Worm (Caenorhabditis elegans) whole organism, L1 larva: Measurements from ENCODE around the gene rpl-5.

Experiments used
- C04F5.9 ChIP-seq: sonication (generic microtip); optimal IDR thresholded peaks from 2 replicates; lab custom pipeline; 2016; ENCODE audit warnings: missing genetic modification characterization, missing compliant biosample characterization
- C16A3.4 ChIP-seq: fragments of 150-350 bp; optimal IDR thresholded peaks from 2 replicates; lab custom pipeline; 2014; ENCODE audit warnings: missing biosample characterization, missing genetic modification characterization
- C34B4.2 ChIP-seq: sonication (generic microtip); optimal IDR thresholded peaks from 2 replicates; lab custom pipeline; 2017; ENCODE audit warnings: mild to moderate bottlenecking, missing genetic modification characterization, missing compliant biosample characterization
- alr-1 ChIP-seq: fragments of 200-800 bp; sonication (Bioruptor generic); optimal IDR thresholded peaks from 2 replicates; lab custom pipeline; 2018; ENCODE audit warnings: borderline replicate concordance, mild to moderate bottlenecking, missing genetic modification characterization, missing compliant biosample characterization
- aly-2 ChIP-seq: fragments of 150-350 bp; optimal IDR thresholded peaks from 2 replicates; lab custom pipeline; 2014; ENCODE audit warnings: missing biosample characterization, missing genetic modification characterization
- ama-1 ChIP-seq: fragments of 150-350 bp; optimal IDR thresholded peaks from 2 replicates; lab custom pipeline; 2014
- blmp-1 ChIP-seq: fragments of 150-350 bp; optimal IDR thresholded peaks from 2 replicates; lab custom pipeline; 2014; ENCODE audit warnings: missing biosample characterization, missing genetic modification characterization
- ceh-90 ChIP-seq: sonication (generic microtip); optimal IDR thresholded peaks from 2 replicates; lab custom pipeline; 2016; ENCODE audit warnings: missing genetic modification characterization, missing compliant biosample characterization
- egl-13 ChIP-seq: sonication (generic microtip); optimal IDR thresholded peaks from 2 replicates; lab custom pipeline; 2016; ENCODE audit warnings: missing genotype, missing genetic modification reagents, missing genetic modification characterization, missing compliant biosample characterization
- egl-27 ChIP-seq, 2 experiments: fragments of 150-350 bp in 1 of 2; sonication (generic microtip); optimal IDR thresholded peaks; 3 replicates each; lab custom pipeline; 2017 to 2018; ENCODE audit warnings: missing biosample characterization in 2 of 2, missing genetic modification characterization in 2 of 2, missing genetic modification reagents in 2 of 2
- elt-2 ChIP-seq: sonication (generic microtip); optimal IDR thresholded peaks from 2 replicates; lab custom pipeline; 2016; ENCODE audit warnings: missing genetic modification characterization, mild to moderate bottlenecking, inconsistent platforms, missing compliant biosample characterization, missing genetic modification reagents
- fos-1 ChIP-seq: fragments of 150-350 bp; optimal IDR thresholded peaks from 2 replicates; lab custom pipeline; 2014; ENCODE audit warnings: missing biosample characterization, missing genetic modification characterization
- grh-1 ChIP-seq: fragments of 200-800 bp; sonication (Bioruptor generic); IDR thresholded peaks from 2 replicates; pipeline ENCODE4 v1.3.6; 2022; ENCODE audit warnings: missing genetic modification reagents, missing genetic modification characterization, missing compliant biosample characterization
- irx-1 ChIP-seq: sonication (generic microtip); optimal IDR thresholded peaks from 2 replicates; lab custom pipeline; 2016; ENCODE audit warnings: missing genetic modification characterization, missing compliant biosample characterization
- lin-14 ChIP-seq: fragments of 200-800 bp; sonication (Bioruptor generic); optimal IDR thresholded peaks from 2 replicates; lab custom pipeline; 2018; ENCODE audit warnings: mild to moderate bottlenecking, missing genetic modification characterization, moderate library complexity, missing compliant biosample characterization
- lin-15B ChIP-seq: fragments of 150-350 bp; sonication (generic microtip); optimal IDR thresholded peaks from 3 replicates; lab custom pipeline; 2014; ENCODE audit warnings: missing biosample characterization, missing genetic modification characterization
- lin-35 ChIP-seq, 2 experiments: fragments of 150-350 bp; optimal IDR thresholded peaks; 2 replicates each; lab custom pipeline; 2014; ENCODE audit warnings: missing biosample characterization in 2 of 2, missing genetic modification characterization in 2 of 2, missing genetic modification reagents in 2 of 2
- lin-39 ChIP-seq: fragments of 150-350 bp; optimal IDR thresholded peaks from 2 replicates; lab custom pipeline; 2014; ENCODE audit warnings: missing biosample characterization, missing genetic modification reagents, missing genetic modification characterization
- lir-3 ChIP-seq: sonication (generic microtip); optimal IDR thresholded peaks from 2 replicates; lab custom pipeline; 2016; ENCODE audit warnings: mild to moderate bottlenecking, missing genetic modification characterization, moderate library complexity, missing compliant biosample characterization; ENCODE audit not compliant: poor library complexity
- lsy-2 ChIP-seq, 2 experiments: fragments of 150-350 bp; optimal IDR thresholded peaks; 2 replicates each; lab custom pipeline; 2014; ENCODE audit warnings: missing biosample characterization in 2 of 2, missing genetic modification characterization in 2 of 2
- mef-2 ChIP-seq: fragments of 150-350 bp; optimal IDR thresholded peaks from 2 replicates; lab custom pipeline; 2014; ENCODE audit warnings: missing biosample characterization, missing genetic modification characterization
- mep-1 ChIP-seq: fragments of 150-350 bp; optimal IDR thresholded peaks from 2 replicates; lab custom pipeline; 2014; ENCODE audit warnings: missing biosample characterization, missing genetic modification characterization
- nhr-12 ChIP-seq: sonication (generic microtip); optimal IDR thresholded peaks from 2 replicates; lab custom pipeline; 2017; ENCODE audit warnings: missing biosample characterization, missing genetic modification characterization
- nhr-47 ChIP-seq: sonication (generic microtip); optimal IDR thresholded peaks from 2 replicates; lab custom pipeline; 2016; ENCODE audit warnings: mild to moderate bottlenecking, missing genetic modification characterization, moderate library complexity, missing compliant biosample characterization
- nhr-71 ChIP-seq: sonication (generic microtip); optimal IDR thresholded peaks from 2 replicates; lab custom pipeline; 2016; ENCODE audit warnings: mild to moderate bottlenecking, missing genetic modification characterization, moderate library complexity, missing compliant biosample characterization
- nhr-76 ChIP-seq: sonication (generic microtip); optimal IDR thresholded peaks from 2 replicates; lab custom pipeline; 2017; ENCODE audit warnings: missing biosample characterization, missing genetic modification characterization
- nhr-90 ChIP-seq: sonication (generic microtip); optimal IDR thresholded peaks from 2 replicates; lab custom pipeline; 2016; ENCODE audit warnings: mild to moderate bottlenecking, missing genetic modification characterization, missing compliant biosample characterization; ENCODE audit not compliant: poor library complexity
- pag-3 ChIP-seq: sonication (generic microtip); optimal IDR thresholded peaks from 2 replicates; lab custom pipeline; 2017; ENCODE audit warnings: missing genetic modification characterization, mild to moderate bottlenecking, missing compliant biosample characterization, antibody characterized with exemption, borderline replicate concordance; ENCODE audit not compliant: insufficient read depth
- pqm-1 ChIP-seq: sonication (generic microtip); optimal IDR thresholded peaks from 3 replicates; lab custom pipeline; 2017; ENCODE audit warnings: missing biosample characterization, missing genetic modification characterization
- rnt-1 ChIP-seq: sonication (generic microtip); optimal IDR thresholded peaks from 2 replicates; lab custom pipeline; 2016; ENCODE audit warnings: mild to moderate bottlenecking, missing genetic modification characterization, moderate library complexity, missing compliant biosample characterization
- snu-23 ChIP-seq: sonication (generic microtip); optimal IDR thresholded peaks from 2 replicates; lab custom pipeline; 2016; ENCODE audit warnings: missing genetic modification characterization, missing compliant biosample characterization
- unc-130 ChIP-seq: fragments of 150-350 bp; optimal IDR thresholded peaks from 2 replicates; lab custom pipeline; 2017; ENCODE audit warnings: missing biosample characterization, missing genetic modification characterization, inconsistent platforms
- unc-30 ChIP-seq: sonication (generic microtip); optimal IDR thresholded peaks from 2 replicates; lab custom pipeline; 2017; ENCODE audit warnings: missing biosample characterization, missing genetic modification characterization
- unc-62 ChIP-seq: fragments of 150-350 bp; optimal IDR thresholded peaks from 2 replicates; lab custom pipeline; 2014; ENCODE audit warnings: missing biosample characterization, missing genetic modification reagents, missing genetic modification characterization
- unc-98 ChIP-seq: fragments of 200-800 bp; sonication (Bioruptor generic); IDR thresholded peaks from 2 replicates; pipeline ENCODE4 v1.3.6; 2022; ENCODE audit warnings: missing genetic modification characterization, missing compliant biosample characterization
- vab-15 ChIP-seq: sonication (generic microtip); optimal IDR thresholded peaks from 2 replicates; lab custom pipeline; 2017; ENCODE audit warnings: missing genotype, mild to moderate bottlenecking, missing genetic modification characterization, missing compliant biosample characterization
- xbp-1 ChIP-seq: sonication (generic microtip); optimal IDR thresholded peaks from 2 replicates; lab custom pipeline; 2016; ENCODE audit warnings: missing genetic modification characterization, missing compliant biosample characterization
- ztf-4 ChIP-seq: fragments of 150-350 bp; optimal IDR thresholded peaks from 2 replicates; lab custom pipeline; 2014; ENCODE audit warnings: missing biosample characterization, missing genetic modification characterization

rpl-5 gene

DNA sequence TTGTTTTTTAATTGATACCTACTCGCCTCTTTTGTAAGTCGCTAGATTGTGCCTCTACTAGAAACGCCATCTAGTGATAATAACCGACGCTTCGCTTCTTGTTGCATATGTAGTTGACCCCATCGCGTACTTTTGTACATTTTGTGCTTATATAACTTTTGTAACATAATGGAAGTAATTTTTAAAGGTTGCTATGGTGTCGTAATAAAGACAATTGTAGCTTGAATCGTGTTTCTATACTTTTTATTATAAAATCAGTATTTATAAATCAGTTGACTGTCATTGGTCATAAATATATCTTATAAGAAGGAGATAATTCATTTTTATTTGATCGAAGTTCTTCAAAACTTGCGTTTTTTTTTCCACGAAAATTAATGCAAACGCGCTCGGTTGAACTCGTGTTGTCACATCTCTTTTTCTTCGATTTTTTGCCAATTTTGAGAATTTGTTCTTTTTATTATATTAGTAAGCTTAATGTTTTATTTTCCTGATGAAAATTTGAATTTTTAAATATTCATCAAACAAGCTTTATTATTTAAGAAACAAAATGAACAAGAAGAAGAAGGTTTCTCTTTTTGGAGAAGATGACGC lies 7.9 kb downstream of the rpl-5 start, which contains the start of gene F54C9.9 (continued):
- TF ChIP-seq C34B4.2, result no peak
- TF ChIP-seq mef-2 (tag; lab: Kevin White, UChicago), result no peak
- no peak for TF ChIP-seq elt-2
- no peak for TF ChIP-seq pqm-1
- TF ChIP-seq lin-14 (GFP tag; lab: Kevin White, UChicago), result peak; percentile 30
- no peak for TF ChIP-seq unc-130 (tag; lab: Kevin White, UChicago)
- peak; percentile 10 for TF ChIP-seq snu-23 (GFP tag; lab: Kevin White, UChicago)
- TF ChIP-seq lin-39 (tag; lab: Kevin White, UChicago), result no peak
- peak; percentile 7 for TF ChIP-seq nhr-71 (tag; lab: Kevin White, UChicago)
- TF ChIP-seq C16A3.4 (tag; lab: Kevin White, UChicago), result peak; percentile 33
- TF ChIP-seq nhr-90 (tag; lab: Kevin White, UChicago), result no peak
- TF ChIP-seq aly-2 (tag; lab: Kevin White, UChicago), result no peak

DNA sequence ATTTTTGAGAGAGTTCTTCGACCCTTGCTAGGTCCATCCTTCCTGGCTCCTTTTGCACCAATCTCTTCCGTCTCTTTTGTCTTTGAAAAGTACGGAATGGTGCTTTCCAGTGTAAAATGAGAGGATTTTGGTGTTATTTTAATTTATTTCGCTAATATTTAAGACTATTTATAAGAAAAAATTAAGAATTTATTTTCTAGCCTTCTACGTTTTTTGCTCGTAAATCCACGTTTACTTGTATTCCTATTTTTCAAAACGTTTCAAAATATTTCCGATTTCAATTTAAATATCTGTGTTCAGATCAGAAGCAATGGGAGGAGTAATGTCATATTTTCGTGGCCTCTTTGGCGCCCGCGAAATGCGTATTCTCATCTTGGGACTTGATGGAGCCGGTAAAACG lies 12.0 kb downstream of the rpl-5 start, which contains the start of gene arl-1:
Gene arl-1, plus strand, starts transcription at position 301 of the 400 bp plus-strand sequence.
- no peak for TF ChIP-seq nhr-76 (tag; lab: Kevin White, UChicago)
- no peak for TF ChIP-seq pag-3 (tag; lab: Kevin White, UChicago)

DNA sequence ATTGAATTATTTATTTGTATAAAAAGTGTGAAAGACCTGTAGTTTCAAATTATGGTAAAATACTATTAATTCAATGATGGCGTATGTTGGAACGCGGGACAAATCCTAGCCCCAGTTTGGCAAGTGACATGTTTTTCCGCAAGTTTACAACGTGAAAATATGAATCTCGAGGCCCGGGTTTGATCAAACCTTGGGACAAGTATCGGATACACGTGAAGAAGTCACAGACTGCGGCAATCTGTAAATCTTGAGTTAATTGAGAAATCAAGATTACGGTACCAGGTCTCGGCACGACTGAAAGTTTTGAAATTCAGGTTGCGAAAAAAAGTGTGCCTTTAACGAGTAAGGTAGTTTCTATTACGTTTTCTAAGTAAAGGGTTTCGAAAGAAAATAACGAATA lies 13.3 kb downstream of the rpl-5 start:
- no peak for TF ChIP-seq unc-130 (tag; lab: Kevin White, UChicago)
- TF ChIP-seq lin-15B, result no peak
- TF ChIP-seq grh-1, result no peak
- no peak for TF ChIP-seq lir-3 (tag; lab: Kevin White, UChicago)
- TF ChIP-seq nhr-12 (tag; lab: Kevin White, UChicago), result no peak
- no peak for TF ChIP-seq egl-27 (tag; optimal IDR thresholded peaks at IDR 0.05; lab: Kevin White, UChicago)
- no peak for TF ChIP-seq ama-1 (lab: Kevin White, UChicago)
- no peak for TF ChIP-seq alr-1
- no peak for TF ChIP-seq egl-13 (tag; lab: Kevin White, UChicago)
- TF ChIP-seq unc-98 (GFP tag; lab: Robert Waterston, UW), result no peak
- TF ChIP-seq unc-30 (tag; lab: Kevin White, UChicago), result no peak
- no peak for TF ChIP-seq ceh-90 (tag; lab: Kevin White, UChicago)
- TF ChIP-seq blmp-1 (tag; lab: Kevin White, UChicago), result no peak
- TF ChIP-seq unc-62 (GFP tag; lab: Kevin White, UChicago), result no peak
- TF ChIP-seq nhr-47 (tag; lab: Kevin White, UChicago), result no peak
- TF ChIP-seq mep-1 (tag; lab: Kevin White, UChicago), result no peak
- TF ChIP-seq xbp-1 (tag; lab: Kevin White, UChicago), result no peak
- no peak for TF ChIP-seq irx-1 (tag; lab: Kevin White, UChicago)
- TF ChIP-seq vab-15, result no peak

DNA sequence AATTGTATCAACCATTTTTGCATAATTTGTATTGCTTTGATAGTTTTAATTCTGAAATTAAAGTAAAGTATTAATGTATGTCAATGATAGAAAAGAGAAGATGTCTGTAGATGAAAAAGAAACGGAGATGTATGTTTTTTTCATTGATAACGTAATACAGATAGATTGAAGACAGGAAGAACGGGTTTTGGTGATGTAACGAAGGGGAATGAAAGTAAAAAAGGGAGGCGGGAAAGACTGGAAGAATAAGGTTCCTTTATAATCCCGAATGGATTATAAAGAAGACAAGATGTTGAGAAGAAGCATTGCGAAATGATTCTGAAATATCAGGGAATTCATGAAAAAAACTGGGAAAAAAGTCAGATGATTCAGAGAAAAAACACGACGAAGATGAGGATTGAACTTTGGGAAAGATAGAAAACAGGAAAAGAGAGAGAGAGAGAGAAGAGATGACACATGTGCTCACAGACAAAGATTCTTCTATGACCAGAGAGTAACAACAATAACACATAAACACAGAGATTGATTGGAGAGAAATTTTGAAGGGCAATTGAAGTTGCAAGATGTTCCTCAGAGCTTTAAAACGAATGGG lies 15.4 kb downstream of the rpl-5 start, which contains the start of gene F54C9.11:
Gene F54C9.11, minus strand, starts transcription at position 51 of the 592 bp plus-strand sequence.
- TF ChIP-seq mep-1 (tag; lab: Kevin White, UChicago) (peak; percentile 12), snu-23 (GFP tag; lab: Kevin White, UChicago) (peak; percentile 11), nhr-71 (tag; lab: Kevin White, UChicago) (peak; percentile 62), lin-14 (GFP tag; lab: Kevin White, UChicago) (peak; percentile 73), rnt-1 (tag; lab: Kevin White, UChicago) (peak; percentile 42), lin-35 (GFP tag; optimal IDR thresholded peaks at IDR 0.05; lab: Kevin White, UChicago) (peak in 1 of 2 experiments; percentile 14), fos-1 (tag; lab: Kevin White, UChicago) (no peak), C04F5.9 (tag; lab: Kevin White, UChicago) (no peak), ceh-90 (tag; lab: Kevin White, UChicago) (no peak), lsy-2 (tag; optimal IDR thresholded peaks at IDR 0.05; lab: Kevin White, UChicago) (peak in 1 of 2 experiments; percentile 57), blmp-1 (tag; lab: Kevin White, UChicago) (peak; percentile 64), C16A3.4 (tag; lab: Kevin White, UChicago) (peak; percentile 7), ztf-4 (tag; lab: Kevin White, UChicago) (peak; percentile 30)
